Worm (Caenorhabditis elegans) whole organism, midembryonic: ENCODE data around the gene tnc-2.

Experiments
- T22C8.4 ChIP-seq: fragments of 200-800 bp; sonication (Bioruptor generic); IDR thresholded peaks from 2 replicates; pipeline ENCODE4 v1.3.6; 2022; ENCODE audit warnings: missing genetic modification characterization, missing compliant biosample characterization
- tab-1 ChIP-seq: fragments of 200-800 bp; sonication (Bioruptor generic); IDR thresholded peaks from 2 replicates; pipeline ENCODE4 v1.3.6; 2022; ENCODE audit warnings: missing genetic modification characterization, missing compliant biosample characterization
- ztf-29 ChIP-seq: fragments of 200-800 bp; sonication (Bioruptor generic); IDR thresholded peaks from 2 replicates; pipeline ENCODE4 v1.3.6; 2022; ENCODE audit warnings: missing genetic modification reagents, missing genetic modification characterization, missing compliant biosample characterization

DNA sequence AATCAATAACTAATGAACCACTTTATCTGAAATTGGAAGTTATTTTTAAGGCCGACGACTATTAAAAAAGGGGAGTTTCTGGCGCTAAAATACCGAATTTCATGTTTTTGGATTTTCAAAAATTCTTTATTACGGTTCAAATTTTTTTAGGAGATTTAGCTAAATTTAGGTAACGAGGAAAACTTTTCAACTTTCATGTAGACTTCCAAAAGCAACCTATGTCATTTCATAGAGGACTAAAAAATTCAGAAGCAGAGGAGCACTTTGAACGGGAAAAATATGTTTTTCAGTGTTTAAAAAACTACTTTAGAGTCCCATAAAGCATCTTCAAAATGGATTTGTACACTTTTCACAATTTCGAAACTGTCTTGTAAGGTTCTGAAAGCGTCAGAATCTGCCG, 46.7 kb downstream of the tnc-2 start:
- TF ChIP-seq T22C8.4 (no peak), tab-1 (GFP tag; lab: Robert Waterston, UW) (no peak), ztf-29 (GFP tag; lab: Robert Waterston, UW) (no peak)
